Worm (Caenorhabditis elegans) whole organism, L4 larva: ENCODE measurements around the gene vab-23.

Experiments
- aly-2 ChIP-seq: sonication (generic microtip); optimal IDR thresholded peaks from 2 replicates; lab custom pipeline; 2018; ENCODE audit warnings: missing biosample characterization, missing genetic modification characterization
- ces-1 ChIP-seq: fragments of 150-350 bp; sonication (generic microtip); optimal IDR thresholded peaks from 4 replicates; lab custom pipeline; 2014; ENCODE audit warnings: missing biosample characterization, missing genetic modification reagents, missing genetic modification characterization
- lin-38 ChIP-seq: fragments of 200-800 bp; sonication (Bioruptor generic); IDR thresholded peaks from 2 replicates; pipeline ENCODE4 v1.3.6; 2022; ENCODE audit warnings: missing genetic modification reagents, missing genetic modification characterization, missing compliant biosample characterization
- madf-5 ChIP-seq, 2 experiments: fragments of 200-800 bp; sonication (Bioruptor generic); IDR thresholded peaks; 2 replicates each; pipeline ENCODE4 v1.3.6; 2022; ENCODE audit warnings: missing compliant biosample characterization in 2 of 2, missing genetic modification characterization in 2 of 2
- nhr-11 ChIP-seq: fragments of 150-350 bp; optimal IDR thresholded peaks from 2 replicates; lab custom pipeline; 2014; ENCODE audit warnings: missing biosample characterization, missing genetic modification characterization
- nhr-111 ChIP-seq: fragments of 200-800 bp; sonication (Bioruptor generic); optimal IDR thresholded peaks from 2 replicates; lab custom pipeline; 2018; ENCODE audit warnings: mild to moderate bottlenecking, missing genetic modification characterization, missing compliant biosample characterization
- nhr-48 ChIP-seq: sonication (generic microtip); optimal IDR thresholded peaks from 2 replicates; lab custom pipeline; 2016; ENCODE audit warnings: mild to moderate bottlenecking, missing genetic modification characterization, missing compliant biosample characterization
- nhr-6 ChIP-seq: fragments of 150-350 bp; optimal IDR thresholded peaks from 2 replicates; lab custom pipeline; 2014; ENCODE audit warnings: missing biosample characterization, missing genetic modification characterization
- nhr-77 ChIP-seq: fragments of 150-350 bp; optimal IDR thresholded peaks from 2 replicates; lab custom pipeline; 2014; ENCODE audit warnings: missing biosample characterization, missing genetic modification characterization
- skn-1 ChIP-seq: fragments of 150-350 bp; optimal IDR thresholded peaks from 2 replicates; lab custom pipeline; 2014; ENCODE audit warnings: missing biosample characterization, missing genetic modification characterization
- unc-130 ChIP-seq: sonication (generic microtip); optimal IDR thresholded peaks from 2 replicates; lab custom pipeline; 2016; ENCODE audit warnings: missing genetic modification reagents, missing genetic modification characterization, missing compliant biosample characterization
- unc-39 ChIP-seq: sonication (generic microtip); optimal IDR thresholded peaks from 2 replicates; lab custom pipeline; 2017; ENCODE audit warnings: missing biosample characterization, missing genetic modification characterization

DNA sequence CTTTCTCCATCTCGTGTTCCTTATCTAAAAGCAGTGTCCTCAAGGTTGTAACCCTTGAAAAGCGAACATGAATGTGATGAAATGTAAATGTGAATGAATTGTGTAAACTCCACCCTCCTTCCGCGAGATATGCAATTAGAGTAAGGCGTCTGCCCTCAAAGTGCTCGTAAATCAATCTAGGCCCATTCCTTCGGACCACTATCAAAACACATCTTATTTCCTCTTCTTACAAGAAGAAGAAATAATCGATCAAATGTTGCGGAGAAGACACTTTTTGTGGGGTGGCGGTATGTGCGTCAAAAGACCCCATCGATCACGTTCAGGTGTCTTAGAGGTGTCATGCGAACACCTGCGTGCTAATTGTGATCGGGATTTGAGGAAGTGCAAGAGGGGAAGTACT, 1.2 kb upstream of the vab-23 start:
- no peak for TF ChIP-seq nhr-111 (GFP tag; lab: Kevin White, UChicago)
- TF ChIP-seq nhr-11 (tag; lab: Kevin White, UChicago), result no peak
- TF ChIP-seq unc-130 (GFP tag; lab: Kevin White, UChicago), result no peak
- TF ChIP-seq nhr-48, result no peak
- no peak for TF ChIP-seq skn-1 (tag; lab: Kevin White, UChicago)
- TF ChIP-seq nhr-77 (tag; lab: Kevin White, UChicago), result no peak
- TF ChIP-seq lin-38 (GFP tag; lab: Robert Waterston, UW), result no peak
- no peak for TF ChIP-seq aly-2 (tag; lab: Kevin White, UChicago)
- no peak for TF ChIP-seq nhr-6 (tag; lab: Kevin White, UChicago)
- no peak for TF ChIP-seq ces-1 (GFP tag; lab: Kevin White, UChicago)
- TF ChIP-seq madf-5 (GFP tag; IDR thresholded peaks at IDR 0.05; lab: Robert Waterston, UW), result no peak
- no peak for TF ChIP-seq unc-39
